Worm (Caenorhabditis elegans) whole organism, late embryonic: ENCODE data around the gene srg-16.

Experiments
- fkh-6 ChIP-seq: sonication (generic microtip); optimal IDR thresholded peaks from 2 replicates; lab custom pipeline; 2016; ENCODE audit warnings: missing genetic modification characterization, missing compliant biosample characterization
- lin-11 ChIP-seq: fragments of 200-800 bp; sonication (Bioruptor generic); optimal IDR thresholded peaks from 2 replicates; lab custom pipeline; 2018; ENCODE audit warnings: mild to moderate bottlenecking, missing genetic modification characterization, missing compliant biosample characterization
- odd-2 ChIP-seq: sonication (generic microtip); optimal IDR thresholded peaks from 2 replicates; lab custom pipeline; 2017; ENCODE audit warnings: antibody characterized with exemption, mild to moderate bottlenecking, missing genetic modification characterization, missing compliant biosample characterization
- pag-3 ChIP-seq: sonication (generic microtip); optimal IDR thresholded peaks from 2 replicates; lab custom pipeline; 2016; ENCODE audit warnings: missing compliant biosample characterization, missing genetic modification characterization, borderline replicate concordance
- ref-2 ChIP-seq: sonication (generic microtip); optimal IDR thresholded peaks from 2 replicates; lab custom pipeline; 2016; ENCODE audit warnings: missing genetic modification characterization, missing compliant biosample characterization

DNA sequence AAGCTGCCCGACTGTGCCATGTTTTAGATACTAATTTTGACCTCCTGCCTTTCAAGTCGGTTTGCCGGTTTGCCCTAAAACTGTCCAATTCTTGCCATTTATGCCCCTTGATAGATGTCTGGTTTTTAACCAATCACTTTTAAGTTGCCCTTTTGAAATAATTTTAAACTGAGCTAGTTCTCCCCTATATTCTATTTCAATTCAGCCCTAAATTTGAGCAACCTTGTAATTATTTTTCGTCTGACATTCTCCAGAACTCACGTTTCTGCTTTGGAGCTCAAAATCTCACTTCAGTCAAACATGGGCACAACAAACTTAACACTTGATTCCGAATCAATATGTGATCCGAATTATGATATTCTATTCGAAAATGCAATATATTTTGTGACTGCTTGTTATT, 6.5 kb downstream of the srg-16 start, which contains the start of gene srg-17:
- no peak for TF ChIP-seq fkh-6 (tag; lab: Kevin White, UChicago)
- no peak for TF ChIP-seq odd-2 (tag; lab: Kevin White, UChicago)
- TF ChIP-seq pag-3 (tag; lab: Kevin White, UChicago), result no peak
- no peak for TF ChIP-seq lin-11 (tag; lab: Kevin White, UChicago)
- no peak for TF ChIP-seq ref-2 (tag; lab: Kevin White, UChicago)
